Worm (Caenorhabditis elegans) whole organism, early embryonic: ENCODE measurements around the gene nhr-48.

Experiments used
- ama-1 ChIP-seq: fragments of 150-350 bp; optimal IDR thresholded peaks from 2 replicates; lab custom pipeline; 2014
- hmbx-1 ChIP-seq: sonication (generic microtip); optimal IDR thresholded peaks from 2 replicates; lab custom pipeline; 2016; ENCODE audit warnings: mild to moderate bottlenecking, missing genetic modification characterization, missing compliant biosample characterization

DNA sequence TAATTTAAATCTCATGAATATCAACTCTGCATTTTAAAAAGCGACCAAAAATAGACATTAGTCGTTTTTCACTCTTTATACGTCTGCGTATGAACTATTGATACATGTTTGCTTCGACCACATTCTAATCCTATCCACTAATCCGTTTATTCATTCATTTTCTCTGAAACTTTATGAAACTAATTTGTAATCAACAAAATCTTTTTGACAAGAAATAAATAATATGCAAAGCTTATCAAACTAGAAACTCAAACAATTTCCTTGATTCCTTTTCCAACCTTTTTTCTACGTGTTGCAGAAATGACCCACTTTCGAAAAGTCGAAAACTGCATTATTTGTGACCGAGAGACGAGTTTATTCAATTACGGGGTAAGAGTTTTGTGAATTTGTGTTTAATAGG is 34.3 kb downstream of the nhr-48 start, which contains the start of gene nhr-255:
- TF ChIP-seq hmbx-1 (tag; lab: Kevin White, UChicago) (no peak), ama-1 (lab: Kevin White, UChicago) (no peak)
